Fruit fly (Drosophila melanogaster) whole organism, pupa: Measurements from ENCODE around the gene CG32772.
A peak's percentile ranks its signal among the peaks of the same experiment; 100 is the strongest.

Source experiments
- CG10348 ChIP-seq: fragments of 200-800 bp; sonication (Bioruptor generic); IDR thresholded peaks from 2 replicates; pipeline ENCODE4 v1.3.6; 2022; ENCODE audit warnings: missing biosample characterization, missing genetic modification characterization
- CG12605 ChIP-seq: fragments of 200-800 bp; sonication (Bioruptor generic); IDR thresholded peaks from 2 replicates; pipeline ENCODE4 v1.3.6; 2022; ENCODE audit warnings: missing biosample characterization, missing genetic modification characterization
- CG13204 ChIP-seq: fragments of 200-800 bp; sonication (Bioruptor generic); optimal IDR thresholded peaks from 2 replicates; lab custom pipeline; 2018; ENCODE audit warnings: missing biosample characterization, mild to moderate bottlenecking, missing genetic modification characterization, moderate library complexity
- CG14655 ChIP-seq: fragments of 200-800 bp; sonication (Bioruptor generic); optimal IDR thresholded peaks from 3 replicates; lab custom pipeline; 2017; ENCODE audit warnings: mild to moderate bottlenecking, missing biosample characterization, missing genetic modification reagents, missing genetic modification characterization
- CG15710 ChIP-seq: fragments of 200-800 bp; sonication (Bioruptor generic); optimal IDR thresholded peaks from 2 replicates; lab custom pipeline; 2018; ENCODE audit warnings: missing biosample characterization, mild to moderate bottlenecking, missing genetic modification characterization, moderate library complexity
- CG17806 ChIP-seq: fragments of 200-800 bp; sonication (Bioruptor generic); optimal IDR thresholded peaks from 2 replicates; lab custom pipeline; 2018; ENCODE audit warnings: missing biosample characterization, mild to moderate bottlenecking, missing genetic modification characterization, moderate library complexity
- CG32121 ChIP-seq: fragments of 200-800 bp; sonication (Bioruptor generic); IDR thresholded peaks from 2 replicates; pipeline ENCODE4 v1.3.6; 2022; ENCODE audit warnings: missing biosample characterization, missing genetic modification characterization
- CG34367 ChIP-seq: fragments of 200-800 bp; sonication (Bioruptor generic); optimal IDR thresholded peaks from 2 replicates; lab custom pipeline; 2018; ENCODE audit warnings: missing biosample characterization, mild to moderate bottlenecking, missing genetic modification characterization
- CG4496 ChIP-seq: fragments of 200-800 bp; sonication (Bioruptor generic); IDR thresholded peaks from 3 replicates; pipeline ENCODE4 v1.3.6; 2022; ENCODE audit warnings: missing biosample characterization, missing genetic modification characterization
- CG8159 ChIP-seq: fragments of 200-800 bp; sonication (Bioruptor generic); optimal IDR thresholded peaks from 3 replicates; lab custom pipeline; 2018; ENCODE audit warnings: missing biosample characterization, mild to moderate bottlenecking, missing genetic modification characterization, moderate library complexity
- CG8301 ChIP-seq: fragments of 200-800 bp; sonication (Bioruptor generic); optimal IDR thresholded peaks from 2 replicates; lab custom pipeline; 2018; ENCODE audit warnings: missing biosample characterization, mild to moderate bottlenecking, missing genetic modification characterization
- CG9948 ChIP-seq: fragments of 200-800 bp; sonication (Bioruptor generic); optimal IDR thresholded peaks from 2 replicates; lab custom pipeline; 2018; ENCODE audit warnings: missing biosample characterization, mild to moderate bottlenecking, missing genetic modification characterization, moderate library complexity
- D1 ChIP-seq: fragments of 200-800 bp; sonication (Bioruptor generic); optimal IDR thresholded peaks from 2 replicates; lab custom pipeline; 2018; ENCODE audit warnings: missing biosample characterization, mild to moderate bottlenecking, missing genetic modification characterization, moderate library complexity
- EcR ChIP-seq: fragments of 200-800 bp; sonication (Bioruptor generic); optimal IDR thresholded peaks from 3 replicates; lab custom pipeline; 2019; ENCODE audit warnings: missing biosample characterization, missing genetic modification characterization, mild to moderate bottlenecking, moderate library complexity, missing genetic modification reagents
- Ets98B ChIP-seq: fragments of 200-800 bp; sonication (Bioruptor generic); IDR thresholded peaks from 2 replicates; pipeline ENCODE4 v1.3.6; 2022; ENCODE audit warnings: missing biosample characterization, missing genetic modification characterization
- Pif1A ChIP-seq: fragments of 200-800 bp; sonication (Bioruptor generic); optimal IDR thresholded peaks from 3 replicates; lab custom pipeline; 2016; ENCODE audit warnings: missing biosample characterization, missing genetic modification characterization
- Pif1B ChIP-seq: fragments of 200-800 bp; sonication (Bioruptor generic); optimal IDR thresholded peaks from 3 replicates; lab custom pipeline; 2016; ENCODE audit warnings: missing biosample characterization, missing genetic modification characterization
- Snoo ChIP-seq: fragments of 200-800 bp; sonication (Bioruptor generic); optimal IDR thresholded peaks from 3 replicates; lab custom pipeline; 2017; ENCODE audit warnings: missing biosample characterization, mild to moderate bottlenecking, missing genetic modification characterization, inconsistent platforms
- fd96Ca ChIP-seq: fragments of 200-800 bp; sonication (Bioruptor generic); IDR thresholded peaks from 3 replicates; pipeline ENCODE4 v1.3.6; 2022; ENCODE audit warnings: missing biosample characterization, missing genetic modification characterization
- gl ChIP-seq: fragments of 200-800 bp; sonication (Bioruptor generic); optimal IDR thresholded peaks from 2 replicates; lab custom pipeline; 2018; ENCODE audit warnings: missing biosample characterization, mild to moderate bottlenecking, missing genetic modification characterization
- rn ChIP-seq: fragments of 200-800 bp; sonication (Bioruptor generic); IDR thresholded peaks from 2 replicates; pipeline ENCODE4 v1.3.6; 2022; ENCODE audit warnings: missing biosample characterization, missing genetic modification characterization

The CG32772 gene

DNA sequence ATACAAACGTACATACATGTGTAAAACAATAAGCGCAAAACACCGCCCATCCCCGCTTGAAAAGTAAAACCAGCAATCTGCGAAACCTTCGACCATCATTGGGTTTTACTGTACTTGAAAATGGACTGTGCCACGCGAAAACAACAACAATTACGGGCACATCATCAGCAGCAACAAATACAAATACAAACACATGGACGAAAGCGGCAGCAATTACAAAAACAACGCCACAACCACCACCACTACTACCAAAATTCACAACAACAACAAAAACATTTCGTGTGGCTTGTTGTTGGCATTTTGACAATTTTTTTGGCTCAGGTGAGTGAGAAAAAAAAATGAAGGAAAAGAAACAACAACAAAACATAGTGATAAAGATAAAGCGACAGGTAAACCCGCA is 31.6 kb downstream of the CG32772 start:
- no peak for TF ChIP-seq fd96Ca
- no peak; the same call in 1 of the 2 replicates for TF ChIP-seq Ets98B
- TF ChIP-seq D1 (tag; lab: Kevin White, UChicago): no peak
- TF ChIP-seq CG10348: no peak
- no peak for TF ChIP-seq CG32121 (GFP tag; lab: Robert Waterston, UW)

DNA sequence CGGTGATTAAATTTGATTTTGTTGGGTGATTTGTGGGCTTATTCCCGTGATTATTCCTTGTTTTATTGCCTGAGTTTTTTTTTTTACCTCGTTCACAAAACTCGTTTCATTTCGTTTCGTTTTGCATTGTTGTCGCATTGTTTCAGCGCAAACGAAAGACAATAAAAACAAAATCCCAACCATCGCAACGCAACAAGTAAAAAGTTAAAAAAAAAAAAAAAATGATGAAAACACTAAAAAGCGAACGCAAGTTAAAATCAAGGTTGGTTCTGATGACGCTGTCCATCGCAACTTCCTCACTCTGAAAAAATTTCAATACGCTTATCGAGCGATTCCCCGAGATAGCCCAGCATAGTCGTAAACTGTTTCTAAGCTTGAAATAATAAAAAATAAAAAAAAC is 32.6 kb downstream of the CG32772 start:
- TF ChIP-seq CG14655 (GFP tag; lab: Kevin White, UChicago) (no peak), CG12605 (no peak), CG17806 (tag; lab: Kevin White, UChicago) (no peak), rn (GFP tag; lab: Robert Waterston, UW) (no peak), CG10348 (no peak), Pif1B (GFP tag; lab: Kevin White, UChicago) (peak; percentile 9), D1 (tag; lab: Kevin White, UChicago) (no peak), CG15710 (tag; lab: Kevin White, UChicago) (no peak), Ets98B (no peak)

DNA sequence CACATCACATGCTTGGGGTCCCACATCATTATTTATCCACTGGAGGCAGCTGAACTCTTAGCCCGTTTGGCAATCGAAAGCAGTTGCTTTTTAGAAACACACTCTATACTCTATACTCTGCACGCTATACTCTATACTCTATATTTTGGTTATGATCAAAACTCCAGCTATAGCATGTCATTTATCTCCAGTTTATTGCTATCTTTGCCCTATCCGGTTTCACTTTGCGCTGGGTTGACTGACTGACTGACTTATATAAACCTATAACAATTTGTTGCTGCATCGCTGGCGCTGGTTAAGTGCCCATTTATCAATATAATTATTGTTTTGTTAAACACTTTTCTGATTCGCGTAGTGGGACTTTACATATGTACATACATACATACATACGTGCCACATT is 34.6 kb downstream of the CG32772 start:
- TF ChIP-seq CG13204 (GFP tag; lab: Kevin White, UChicago): no peak
- TF ChIP-seq EcR (GFP tag; lab: Kevin White, UChicago): peak; percentile 60
- TF ChIP-seq, all 21 proteins: peak for 1

DNA sequence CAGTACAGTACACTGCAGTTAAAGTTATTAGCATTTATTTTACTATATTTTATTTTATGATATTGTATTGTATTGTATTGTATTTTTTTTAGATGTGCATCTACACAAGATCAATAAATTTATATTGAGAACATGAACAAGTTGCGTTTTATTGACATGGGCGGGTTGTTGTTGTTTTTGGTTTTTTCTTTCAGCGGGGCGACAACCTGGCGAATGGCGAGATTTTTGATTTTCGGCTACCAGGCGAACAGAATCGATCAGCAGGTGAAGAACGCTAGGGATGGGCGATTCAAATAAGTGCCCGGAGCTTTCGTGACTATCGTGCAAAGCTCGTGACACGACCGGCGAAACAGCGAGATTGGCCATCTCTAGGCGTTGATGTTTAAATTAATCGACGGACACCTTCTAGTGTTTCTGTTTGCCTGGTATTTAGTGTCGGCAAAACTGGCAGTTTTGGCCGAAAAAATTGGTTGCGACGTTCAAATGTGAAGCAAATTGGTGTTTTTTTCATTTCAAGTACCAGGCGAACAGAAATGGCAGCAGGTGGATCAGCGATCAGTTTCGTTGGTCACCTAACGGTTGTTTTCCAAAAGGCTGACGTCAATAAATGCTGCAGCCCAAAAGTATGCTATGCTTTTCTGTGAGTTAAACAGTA is 47.0 kb downstream of the CG32772 start:
- TF ChIP-seq D1 (tag; lab: Kevin White, UChicago): no peak
- no peak for TF ChIP-seq Snoo (tag; lab: Kevin White, UChicago)
- no peak for TF ChIP-seq gl
- TF ChIP-seq CG32121 (GFP tag; lab: Robert Waterston, UW): no peak
- no peak for TF ChIP-seq CG17806 (tag; lab: Kevin White, UChicago)
- TF ChIP-seq Pif1B (GFP tag; lab: Kevin White, UChicago): no peak
- no peak for TF ChIP-seq Pif1A
- TF ChIP-seq CG13204 (GFP tag; lab: Kevin White, UChicago): no peak
- no peak for TF ChIP-seq CG9948 (tag; lab: Kevin White, UChicago)
- 0 out of 2 replicates have a peak, but pooled peaks have one; percentile 11 for TF ChIP-seq CG12605
- no peak for TF ChIP-seq CG8301 (tag; lab: Kevin White, UChicago)
- TF ChIP-seq EcR (GFP tag; lab: Kevin White, UChicago): peak; percentile 89
- no peak for TF ChIP-seq CG15710 (tag; lab: Kevin White, UChicago)
- TF ChIP-seq fd96Ca: no peak
- no peak for TF ChIP-seq CG10348
- TF ChIP-seq CG14655 (GFP tag; lab: Kevin White, UChicago): no peak
- TF ChIP-seq CG34367 (tag; lab: Kevin White, UChicago): no peak
- TF ChIP-seq rn (GFP tag; lab: Robert Waterston, UW): no peak
- TF ChIP-seq Ets98B: no peak; the same call in 1 of the 2 replicates
- peak; percentile 20; the same call in 1 of the 3 replicates for TF ChIP-seq CG4496 (GFP tag; lab: Robert Waterston, UW)
- TF ChIP-seq CG8159 (tag; lab: Kevin White, UChicago): no peak

DNA sequence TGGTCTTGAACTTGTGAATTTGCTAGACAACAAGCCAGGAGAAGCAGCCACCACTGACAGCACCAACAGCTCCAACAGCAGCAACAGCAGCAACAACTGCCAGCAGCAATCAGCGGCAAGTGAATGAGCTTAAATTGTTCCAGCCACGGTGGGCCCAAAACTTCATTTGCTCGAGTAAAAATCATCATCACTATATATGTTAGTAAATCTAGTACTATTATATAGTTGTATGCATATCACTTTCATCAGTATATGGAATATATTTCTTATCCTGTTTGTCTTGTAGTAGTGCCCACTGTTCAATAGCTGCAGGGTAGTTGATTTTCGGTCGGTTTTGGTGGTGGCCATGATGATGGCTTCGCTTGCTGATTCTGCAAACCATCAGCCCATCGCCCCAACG is 50.0 kb downstream of the CG32772 start:
- TF ChIP-seq CG12605 (peak; percentile 43; the same call in 1 of the 2 replicates), Pif1B (GFP tag; lab: Kevin White, UChicago) (peak; percentile 23), CG4496 (GFP tag; lab: Robert Waterston, UW) (peak; percentile 65; the same call in 2 of the 3 replicates), D1 (tag; lab: Kevin White, UChicago) (no peak), EcR (GFP tag; lab: Kevin White, UChicago) (no peak), CG8159 (tag; lab: Kevin White, UChicago) (peak; percentile 37), CG17806 (tag; lab: Kevin White, UChicago) (peak; percentile 53), CG15710 (tag; lab: Kevin White, UChicago) (peak; percentile 48), Ets98B (peak; percentile 68), CG34367 (tag; lab: Kevin White, UChicago) (peak; percentile 32), Snoo (tag; lab: Kevin White, UChicago) (no peak), CG13204 (GFP tag; lab: Kevin White, UChicago) (no peak), CG8301 (tag; lab: Kevin White, UChicago) (peak; percentile 73), CG14655 (GFP tag; lab: Kevin White, UChicago) (peak; percentile 76), Pif1A (peak; percentile 55), CG9948 (tag; lab: Kevin White, UChicago) (peak; percentile 45), CG32121 (GFP tag; lab: Robert Waterston, UW) (peak; percentile 32; the same call in 1 of the 2 replicates), rn (GFP tag; lab: Robert Waterston, UW) (no peak), fd96Ca (0 out of 3 replicates have a peak, but pooled peaks have one; percentile 44), CG10348 (no peak), gl (no peak)

DNA sequence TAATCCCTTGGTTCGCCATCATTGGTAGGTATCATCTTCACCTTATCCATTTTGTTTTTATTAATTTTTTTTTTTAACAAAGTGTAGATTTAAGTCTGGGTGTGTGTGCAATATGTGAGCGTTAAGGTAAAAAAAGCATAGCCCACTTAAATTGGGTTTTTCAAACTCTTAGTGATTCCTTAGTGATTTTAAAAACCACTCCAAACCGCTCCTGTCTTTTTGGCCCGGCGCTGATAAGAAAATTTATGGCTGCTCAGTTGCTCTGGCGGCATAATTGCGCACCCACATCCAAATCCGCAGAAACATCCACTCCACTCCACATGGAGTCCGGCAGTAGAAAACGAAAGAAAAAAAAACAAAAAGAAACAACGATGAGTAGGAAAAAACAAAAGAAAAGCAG is 52.1 kb downstream of the CG32772 start, which contains the start of gene CG15468:
CG15468 (minus strand) TSS at position 101 of the 400 bp plus-strand sequence.
- TF ChIP-seq CG14655 (GFP tag; lab: Kevin White, UChicago): no peak
- no peak for TF ChIP-seq EcR (GFP tag; lab: Kevin White, UChicago)
- no peak for TF ChIP-seq Pif1B (GFP tag; lab: Kevin White, UChicago)
- TF ChIP-seq CG8159 (tag; lab: Kevin White, UChicago): no peak
- TF ChIP-seq CG15710 (tag; lab: Kevin White, UChicago): no peak
- no peak for TF ChIP-seq CG8301 (tag; lab: Kevin White, UChicago)
- TF ChIP-seq CG34367 (tag; lab: Kevin White, UChicago): no peak
